Worm (Caenorhabditis elegans): Measurements from ENCODE around the gene F53A3.1.

The F53A3.1 gene

ce11 chrIII:1981467-1981866 lies 38.0 kb upstream of the F53A3.1 start (continued):
- TF ChIP-seq nhr-11 (tag; optimal IDR thresholded peaks at IDR 0.05) (no peak), jun-1 (tag; optimal IDR thresholded peaks at IDR 0.05) (no peak), tlp-1 (tag; optimal IDR thresholded peaks at IDR 0.05) (no peak)

ce11 chrIII:1977424-1977823 lies 34.0 kb upstream of the F53A3.1 start:
- no peak for TF ChIP-seq skn-1 (tag; optimal IDR thresholded peaks at IDR 0.05)
- no peak for TF ChIP-seq grh-1 (GFP tag; IDR thresholded peaks at IDR 0.05)

- no peak for TF ChIP-seq nhr-47 (tag; optimal IDR thresholded peaks at IDR 0.05)
- no peak for TF ChIP-seq swsn-7 (tag; optimal IDR thresholded peaks at IDR 0.05)
- TF ChIP-seq dsc-1 (tag; optimal IDR thresholded peaks at IDR 0.05) = no peak
- TF ChIP-seq fkh-4 (tag; optimal IDR thresholded peaks at IDR 0.05; ENCODE audit: borderline replicate concordance) = no peak
- no peak for TF ChIP-seq elt-3 (tag; optimal IDR thresholded peaks at IDR 0.05)
- no peak for TF ChIP-seq hpl-2 (GFP tag; optimal IDR thresholded peaks at IDR 0.05)
- TF ChIP-seq vab-15 (tag; optimal IDR thresholded peaks at IDR 0.05) = no peak
- TF ChIP-seq irx-1 (tag; optimal IDR thresholded peaks at IDR 0.05) = no peak
- TF ChIP-seq nhr-12 (tag; optimal IDR thresholded peaks at IDR 0.05) = no peak
- TF ChIP-seq tbx-2 (tag; optimal IDR thresholded peaks at IDR 0.05) = no peak
- TF ChIP-seq lin-39 (tag; optimal IDR thresholded peaks at IDR 0.05) = no peak
- no peak for TF ChIP-seq hlh-17 (GFP tag; optimal IDR thresholded peaks at IDR 0.05; ENCODE audit: borderline replicate concordance)
- TF ChIP-seq mdl-1 (tag; optimal IDR thresholded peaks at IDR 0.05) = no peak
- no peak for TF ChIP-seq nhr-85 (tag)
- no peak for TF ChIP-seq sptf-1 (tag; optimal IDR thresholded peaks at IDR 0.05)
- no peak for TF ChIP-seq hlh-4 (tag; optimal IDR thresholded peaks at IDR 0.05)
- no peak for TF ChIP-seq nhr-19 (GFP tag; conservative IDR thresholded peaks at IDR 0.05)
- no peak for TF ChIP-seq aha-1 (tag; optimal IDR thresholded peaks at IDR 0.05)
- TF ChIP-seq fkh-8 (tag; optimal IDR thresholded peaks at IDR 0.05) = no peak
Measured at ce11 chrIII:1976642-1977041, 33.2 kb upstream of the F53A3.1 start, which contains the start of gene R155.3. R155.3 (minus strand) TSS chrIII:1976742.

- TF ChIP-seq lin-39 (tag; optimal IDR thresholded peaks at IDR 0.05) (no peak), ztf-4 (tag; optimal IDR thresholded peaks at IDR 0.05) (no peak), unc-62 (GFP tag; optimal IDR thresholded peaks at IDR 0.05) (no peak), lir-3 (tag; optimal IDR thresholded peaks at IDR 0.05; ENCODE audit: poor library complexity) (no peak), unc-98 (GFP tag; IDR thresholded peaks at IDR 0.05) (no peak), ceh-8 (GFP tag; optimal IDR thresholded peaks at IDR 0.05) (no peak), hpl-2 (GFP tag; optimal IDR thresholded peaks at IDR 0.05) (no peak), swsn-7 (tag; optimal IDR thresholded peaks at IDR 0.05) (no peak), sptf-1 (tag; optimal IDR thresholded peaks at IDR 0.05) (no peak), hlh-17 (GFP tag; optimal IDR thresholded peaks at IDR 0.05; ENCODE audit: borderline replicate concordance) (no peak), ceh-90 (tag; optimal IDR thresholded peaks at IDR 0.05) (no peak), ceh-82 (tag; optimal IDR thresholded peaks at IDR 0.05) (no peak), grh-1 (GFP tag; IDR thresholded peaks at IDR 0.05) (no peak), fos-1 (tag; optimal IDR thresholded peaks at IDR 0.05) (no peak), jun-1 (tag; optimal IDR thresholded peaks at IDR 0.05) (no peak), nhr-11 (tag; optimal IDR thresholded peaks at IDR 0.05) (no peak), lin-13 (GFP tag; optimal IDR thresholded peaks at IDR 0.05) (no peak), zip-4 (GFP tag; optimal IDR thresholded peaks at IDR 0.05) (no peak), sox-4 (tag; optimal IDR thresholded peaks at IDR 0.05) (no peak)
Measured at ce11 chrIII:1975992-1976391, 32.6 kb upstream of the F53A3.1 start.

ce11 chrIII:1970433-1970832 lies 27.0 kb upstream of the F53A3.1 start, which contains the start of gene R155.5:
R155.5 (minus strand) TSS chrIII:1970533.
- TF ChIP-seq lir-3 (tag; optimal IDR thresholded peaks at IDR 0.05; ENCODE audit: poor library complexity) (no peak), dpl-1 (GFP tag; optimal IDR thresholded peaks at IDR 0.05) (no peak), unc-98 (GFP tag; IDR thresholded peaks at IDR 0.05) (no peak), dsc-1 (tag; optimal IDR thresholded peaks at IDR 0.05) (no peak), mab-9 (GFP tag; IDR thresholded peaks at IDR 0.05) (no peak), sup-37 (GFP tag; optimal IDR thresholded peaks at IDR 0.05) (no peak), nhr-77 (tag; optimal IDR thresholded peaks at IDR 0.05) (no peak), nhr-20 (tag; optimal IDR thresholded peaks at IDR 0.05) (no peak), lin-15B (tag; optimal IDR thresholded peaks at IDR 0.05) (no peak)
